Worm (Caenorhabditis elegans): Measurements from ENCODE around the gene F21C10.1.
A peak's percentile ranks its signal among the peaks of the same experiment; 100 is the strongest.

The F21C10.1 gene

ce11 chrV:9160224-9160886, 28.2 kb downstream of the F21C10.1 start, which contains the start of gene col-144:
TSS of gene col-144 (minus strand) at chrV:9160642.
- TF ChIP-seq nhr-28 (tag; optimal IDR thresholded peaks at IDR 0.05) (no peak), hlh-1 (tag; optimal IDR thresholded peaks at IDR 0.05) (no peak), mab-5 (tag; optimal IDR thresholded peaks at IDR 0.05) (no peak), pha-4 (tag; optimal IDR thresholded peaks at IDR 0.05) (no peak), ceh-83 (GFP tag; optimal IDR thresholded peaks at IDR 0.05) (no peak), flh-1 (GFP tag; optimal IDR thresholded peaks at IDR 0.05) (no peak), ham-2 (GFP tag; optimal IDR thresholded peaks at IDR 0.05) (no peak), elt-3 (tag; optimal IDR thresholded peaks at IDR 0.05) (no peak), nhr-12 (tag; optimal IDR thresholded peaks at IDR 0.05) (no peak), unc-62 (GFP tag; optimal IDR thresholded peaks at IDR 0.05) (no peak), mls-2 (tag; optimal IDR thresholded peaks at IDR 0.05) (no peak), zip-8 (tag; optimal IDR thresholded peaks at IDR 0.05) (no peak), lsy-2 (tag; optimal IDR thresholded peaks at IDR 0.05) (no peak), lin-32 (GFP tag; optimal IDR thresholded peaks at IDR 0.05) (no peak), nhr-2 (tag; optimal IDR thresholded peaks at IDR 0.05) (no peak), ztf-11 (tag; optimal IDR thresholded peaks at IDR 0.05) (no peak), snpc-4 (tag; optimal IDR thresholded peaks at IDR 0.05) (no peak)

ce11 chrV:9162118-9162729, 30.1 kb downstream of the F21C10.1 start:
- TF ChIP-seq nhr-237 (tag; optimal IDR thresholded peaks at IDR 0.05) (no peak), elt-1 (tag; optimal IDR thresholded peaks at IDR 0.05; ENCODE audit: borderline replicate concordance, insufficient read depth) (no peak), ceh-83 (GFP tag; optimal IDR thresholded peaks at IDR 0.05) (no peak), sem-2 (GFP tag; optimal IDR thresholded peaks at IDR 0.05) (no peak), ceh-39 (tag; optimal IDR thresholded peaks at IDR 0.05) (no peak)

- TF ChIP-seq lsy-2 (tag; optimal IDR thresholded peaks at IDR 0.05) (no peak), tbx-8 (GFP tag; optimal IDR thresholded peaks at IDR 0.05) (no peak), lin-32 (GFP tag; optimal IDR thresholded peaks at IDR 0.05) (no peak), mep-1 (tag; optimal IDR thresholded peaks at IDR 0.05) (no peak), blmp-1 (tag; optimal IDR thresholded peaks at IDR 0.05) (no peak), hlh-1 (tag; optimal IDR thresholded peaks at IDR 0.05) (no peak), ceh-83 (GFP tag; optimal IDR thresholded peaks at IDR 0.05) (no peak), sptf-1 (tag; optimal IDR thresholded peaks at IDR 0.05) (no peak), nhr-12 (tag; optimal IDR thresholded peaks at IDR 0.05) (no peak), elt-1 (tag; optimal IDR thresholded peaks at IDR 0.05; ENCODE audit: borderline replicate concordance, insufficient read depth) (no peak), cnd-1 (tag; optimal IDR thresholded peaks at IDR 0.05) (no peak), mls-2 (tag; optimal IDR thresholded peaks at IDR 0.05) (no peak), ztf-11 (tag; optimal IDR thresholded peaks at IDR 0.05) (no peak), lin-13 (tag; optimal IDR thresholded peaks at IDR 0.05) (no peak)
Observed at ce11 chrV:9162955-9163468, 30.9 kb downstream of the F21C10.1 start, which contains the start of gene col-145. TSS of gene col-145 (minus strand) at chrV:9163005.

- TF ChIP-seq mab-5 (tag; optimal IDR thresholded peaks at IDR 0.05) (no peak), bed-3 (GFP tag; optimal IDR thresholded peaks at IDR 0.05) (no peak)
Observed at ce11 chrV:9163897-9164296, 31.8 kb downstream of the F21C10.1 start.

ce11 chrV:9165073-9165699, 33.0 kb downstream of the F21C10.1 start, which contains the start of gene col-10:
TSS of gene col-10 (minus strand) at chrV:9165307.
- TF ChIP-seq ham-2 (GFP tag; optimal IDR thresholded peaks at IDR 0.05) (peak; percentile 66), mls-2 (tag; optimal IDR thresholded peaks at IDR 0.05) (no peak)

- no peak for TF ChIP-seq lin-13 (tag; optimal IDR thresholded peaks at IDR 0.05)
- TF ChIP-seq sptf-1 (tag; optimal IDR thresholded peaks at IDR 0.05): no peak
- no peak for TF ChIP-seq mls-2 (tag; optimal IDR thresholded peaks at IDR 0.05)
- no peak for TF ChIP-seq blmp-1 (tag; optimal IDR thresholded peaks at IDR 0.05)
- no peak for TF ChIP-seq ham-2 (GFP tag; optimal IDR thresholded peaks at IDR 0.05)
- TF ChIP-seq zip-8 (tag; optimal IDR thresholded peaks at IDR 0.05): no peak
Observed at ce11 chrV:9166306-9166705, 34.2 kb downstream of the F21C10.1 start.
